Fruit fly (Drosophila melanogaster) whole organism, wandering third instar larva: ENCODE results near the gene emc.
A peak's percentile ranks its signal among the peaks of the same experiment; 100 is the strongest.

Source experiments
- Abd-B ChIP-seq: fragments of >200 bp; optimal IDR thresholded peaks from 2 replicates; lab custom pipeline; 2017; ENCODE audit warnings: missing biosample characterization, missing genetic modification characterization
- CG32264 ChIP-seq: fragments of 200-800 bp; sonication (Bioruptor generic); optimal IDR thresholded peaks from 2 replicates; lab custom pipeline; 2016; ENCODE audit warnings: missing biosample characterization, missing genetic modification characterization
- CG9705 ChIP-seq: fragments of 200-800 bp; sonication (Bioruptor generic); optimal IDR thresholded peaks from 2 replicates; lab custom pipeline; 2018; ENCODE audit warnings: missing biosample characterization, mild to moderate bottlenecking, missing genetic modification characterization
- CrebA ChIP-seq: fragments of 200-800 bp; sonication (Bioruptor generic); optimal IDR thresholded peaks from 2 replicates; lab custom pipeline; 2016; ENCODE audit warnings: missing biosample characterization, mild to moderate bottlenecking, missing genetic modification characterization, borderline replicate concordance
- Dfd ChIP-seq: fragments of >200 bp; optimal IDR thresholded peaks from 2 replicates; lab custom pipeline; 2017; ENCODE audit warnings: missing biosample characterization, missing genetic modification characterization
- Dif ChIP-seq: fragments of 200-275, 200-300 bp; sonication (Bioruptor generic); optimal IDR thresholded peaks from 2 replicates; lab custom pipeline; 2018; ENCODE audit warnings: missing biosample characterization, missing genetic modification characterization; ENCODE audit not compliant: partially characterized antibody
- GATAd ChIP-seq: sonication (Bioruptor generic); optimal IDR thresholded peaks from 2 replicates; lab custom pipeline; 2016; ENCODE audit warnings: missing biosample characterization, missing genetic modification characterization
- HLH106 ChIP-seq: fragments of 200-800 bp; optimal IDR thresholded peaks from 3 replicates; lab custom pipeline; 2019; ENCODE audit warnings: missing biosample characterization, mild to moderate bottlenecking, missing genetic modification characterization, moderate library complexity
- Hnf4 ChIP-seq: fragments of 200-800 bp; sonication (Bioruptor generic); optimal IDR thresholded peaks from 2 replicates; lab custom pipeline; 2016; ENCODE audit warnings: missing biosample characterization, mild to moderate bottlenecking, missing genetic modification characterization
- Hr78 ChIP-seq: fragments of >200 bp; optimal IDR thresholded peaks from 2 replicates; lab custom pipeline; 2017; ENCODE audit warnings: missing biosample characterization, missing genetic modification characterization
- Hr83 ChIP-seq: fragments of 200-300 bp; sonication (Bioruptor generic); optimal IDR thresholded peaks from 2 replicates; lab custom pipeline; 2016; ENCODE audit warnings: missing biosample characterization, mild to moderate bottlenecking, missing genetic modification characterization, moderate library complexity; ENCODE audit not compliant: poor library complexity, severe bottlenecking
- Jra ChIP-seq: sonication (Bioruptor generic); optimal IDR thresholded peaks from 2 replicates; lab custom pipeline; 2016; ENCODE audit warnings: missing biosample characterization, missing genetic modification characterization
- Mio ChIP-seq: sonication (Bioruptor generic); optimal IDR thresholded peaks from 2 replicates; lab custom pipeline; 2016; ENCODE audit warnings: missing biosample characterization, missing genetic modification characterization
- Myc ChIP-seq: fragments of >200 bp; optimal IDR thresholded peaks from 2 replicates; lab custom pipeline; 2017
- N ChIP-seq: fragments of >200 bp; optimal IDR thresholded peaks from 2 replicates; lab custom pipeline; 2018; ENCODE audit warnings: missing biosample characterization, missing external identifiers, missing genetic modification characterization
- OdsH ChIP-seq: fragments of 200-800 bp; sonication (Bioruptor generic); optimal IDR thresholded peaks from 2 replicates; lab custom pipeline; 2016; ENCODE audit warnings: missing biosample characterization, mild to moderate bottlenecking, missing genetic modification characterization
- Rel ChIP-seq, 2 experiments: fragments of 200-800 bp; sonication (Bioruptor generic) in 1 of 2; optimal IDR thresholded peaks; 2 replicates in 1 of 2; 3 replicates in 1 of 2; lab custom pipeline; 2016 to 2019; ENCODE audit warnings: mild to moderate bottlenecking in 2 of 2, missing biosample characterization in 2 of 2, missing genetic modification characterization in 2 of 2, moderate library complexity in 1 of 2
- Sp1 ChIP-seq: fragments of 200-800 bp; sonication (Bioruptor generic); optimal IDR thresholded peaks from 3 replicates; lab custom pipeline; 2019; ENCODE audit warnings: missing biosample characterization, mild to moderate bottlenecking, missing genetic modification characterization, moderate library complexity
- Vsx2 ChIP-seq: fragments of 200-300, 225-300 bp; sonication (Bioruptor generic); optimal IDR thresholded peaks from 2 replicates; lab custom pipeline; 2018; ENCODE audit warnings: missing biosample characterization, missing genetic modification characterization; ENCODE audit not compliant: partially characterized antibody
- br ChIP-seq: fragments of 200-800 bp; sonication (Bioruptor generic); optimal IDR thresholded peaks from 2 replicates; lab custom pipeline; 2016; ENCODE audit warnings: missing biosample characterization, missing genetic modification characterization
- brk ChIP-seq: fragments of 200-800 bp; sonication (Bioruptor generic); optimal IDR thresholded peaks from 2 replicates; lab custom pipeline; 2016; ENCODE audit warnings: missing biosample characterization, mild to moderate bottlenecking, missing genetic modification characterization
- dl ChIP-seq, 2 experiments: fragments of 175-275, 200-275 bp in 1 of 2; fragments of 200-275 bp in 1 of 2; sonication (Bioruptor generic); optimal IDR thresholded peaks; lab custom pipeline; 2018; ENCODE audit warnings: mild to moderate bottlenecking in 2 of 2, missing biosample characterization in 2 of 2, missing genetic modification characterization in 2 of 2, moderate library complexity in 2 of 2; ENCODE audit not compliant: partially characterized antibody in 2 of 2, insufficient read depth in 1 of 2
- dmrt93B ChIP-seq: fragments of 200-800 bp; sonication (Bioruptor generic); optimal IDR thresholded peaks from 2 replicates; lab custom pipeline; 2018; ENCODE audit warnings: missing biosample characterization, mild to moderate bottlenecking, missing genetic modification characterization
- dsf ChIP-seq: sonication (Bioruptor generic); optimal IDR thresholded peaks from 2 replicates; lab custom pipeline; 2016; ENCODE audit warnings: missing biosample characterization, missing genetic modification characterization, borderline replicate concordance
- ey ChIP-seq: fragments of 200-800 bp; sonication (Bioruptor generic); optimal IDR thresholded peaks from 2 replicates; lab custom pipeline; 2016; ENCODE audit warnings: missing biosample characterization, missing genetic modification characterization
- foxo ChIP-seq, 2 experiments: fragments of 200-800 bp; sonication (Bioruptor generic); optimal IDR thresholded peaks; 2 replicates in 1 of 2; 3 replicates in 1 of 2; lab custom pipeline; 2016 to 2017; ENCODE audit warnings: missing biosample characterization in 2 of 2, missing genetic modification characterization in 2 of 2
- fru ChIP-seq: fragments of 200-800 bp; sonication (Bioruptor generic); optimal IDR thresholded peaks from 3 replicates; lab custom pipeline; 2016; ENCODE audit warnings: missing biosample characterization, mild to moderate bottlenecking, missing genetic modification characterization
- h ChIP-seq: fragments of 200-800 bp; sonication (Bioruptor generic); optimal IDR thresholded peaks from 3 replicates; lab custom pipeline; 2016; ENCODE audit warnings: missing biosample characterization, mild to moderate bottlenecking, missing genetic modification characterization
- jim ChIP-seq: fragments of 175-275, 200-325 bp; sonication (Bioruptor generic); optimal IDR thresholded peaks from 2 replicates; lab custom pipeline; 2016; ENCODE audit warnings: missing biosample characterization, mild to moderate bottlenecking, missing genetic modification characterization
- lola ChIP-seq: fragments of >200 bp; optimal IDR thresholded peaks from 2 replicates; lab custom pipeline; 2017; ENCODE audit warnings: missing biosample characterization, missing genetic modification characterization
- pan ChIP-seq: fragments of >200 bp; optimal IDR thresholded peaks from 2 replicates; lab custom pipeline; 2017
- psq ChIP-seq: fragments of 200-800 bp; sonication (Bioruptor generic); optimal IDR thresholded peaks from 3 replicates; lab custom pipeline; 2017; ENCODE audit warnings: missing biosample characterization, mild to moderate bottlenecking, missing genetic modification characterization, moderate library complexity
- rgr ChIP-seq: fragments of 200-800 bp; sonication (Bioruptor generic); optimal IDR thresholded peaks from 3 replicates; lab custom pipeline; 2016; ENCODE audit warnings: missing biosample characterization, mild to moderate bottlenecking, missing genetic modification characterization
- sage ChIP-seq: fragments of 200-800 bp; sonication (Bioruptor generic); optimal IDR thresholded peaks from 2 replicates; lab custom pipeline; 2016; ENCODE audit warnings: missing biosample characterization, mild to moderate bottlenecking, missing genetic modification characterization
- sv ChIP-seq: fragments of 200-800 bp; sonication (Bioruptor generic); optimal IDR thresholded peaks from 3 replicates; lab custom pipeline; 2016; ENCODE audit warnings: missing biosample characterization, missing genetic modification characterization
- tai ChIP-seq: sonication (Bioruptor generic); optimal IDR thresholded peaks from 2 replicates; lab custom pipeline; 2016; ENCODE audit warnings: missing biosample characterization, missing genetic modification characterization
- usp ChIP-seq: fragments of >200 bp; optimal IDR thresholded peaks from 2 replicates; lab custom pipeline; 2017; ENCODE audit warnings: missing biosample characterization, missing genetic modification characterization
- woc ChIP-seq: sonication (Bioruptor generic); optimal IDR thresholded peaks from 2 replicates; lab custom pipeline; 2016; ENCODE audit warnings: missing biosample characterization, mild to moderate bottlenecking, missing genetic modification characterization

emc gene

dm6 chr3L:781702-782314, 32.6 kb downstream of the emc start:
- TF ChIP-seq N (GFP tag; lab: Kevin White, UChicago) (no peak), tai (GFP tag; lab: Kevin White, UChicago) (no peak)

- no peak for TF ChIP-seq ey
- TF ChIP-seq psq (GFP tag; lab: Kevin White, UChicago), result no peak
Measured at dm6 chr3L:782521-782920, 33.3 kb downstream of the emc start.

- no peak for TF ChIP-seq dmrt93B (GFP tag; lab: Kevin White, UChicago)
- TF ChIP-seq pan (lab: Kevin White, UChicago), result no peak
- TF ChIP-seq Abd-B (GFP tag; lab: Kevin White, UChicago), result no peak
- TF ChIP-seq dl (GFP tag; optimal IDR thresholded peaks at IDR 0.05; lab: Kevin White, UChicago; ENCODE audit: insufficient read depth in 1 of 2, partially characterized antibody in 2 of 2), result no peak
- TF ChIP-seq sv (GFP tag; lab: Kevin White, UChicago), result no peak
Measured at dm6 chr3L:782937-783336, 33.7 kb downstream of the emc start.

- TF ChIP-seq Hnf4 (GFP tag; lab: Kevin White, UChicago) (peak; percentile 94), Dfd (GFP tag; lab: Kevin White, UChicago) (no peak), Rel (GFP tag; optimal IDR thresholded peaks at IDR 0.05; lab: Kevin White, UChicago) (no peak), Rel (tag; optimal IDR thresholded peaks at IDR 0.05; lab: Kevin White, UChicago) (peak; percentile 85), Sp1 (peak; percentile 84), dmrt93B (GFP tag; lab: Kevin White, UChicago) (peak; percentile 83), Abd-B (GFP tag; lab: Kevin White, UChicago) (no peak), pan (lab: Kevin White, UChicago) (no peak), Vsx2 (GFP tag; lab: Kevin White, UChicago) (peak; percentile 15), Hr78 (GFP tag; lab: Kevin White, UChicago) (no peak), usp (GFP tag; lab: Kevin White, UChicago) (no peak), ey (peak; percentile 98), sage (GFP tag; lab: Kevin White, UChicago) (peak; percentile 63), Jra (GFP tag; lab: Kevin White, UChicago) (peak; percentile 81), dsf (GFP tag; lab: Kevin White, UChicago) (peak; percentile 49), lola (GFP tag; lab: Kevin White, UChicago) (no peak), foxo (GFP tag; optimal IDR thresholded peaks at IDR 0.05; lab: Kevin White, UChicago) (peak; percentile 76 to 96), Dif (GFP tag; lab: Kevin White, UChicago) (peak; percentile 7), Myc (no peak), jim (GFP tag; lab: Kevin White, UChicago) (no peak), woc (GFP tag; lab: Kevin White, UChicago) (peak; percentile 75), h (GFP tag; lab: Kevin White, UChicago) (peak; percentile 95), sv (GFP tag; lab: Kevin White, UChicago) (peak; percentile 32), psq (GFP tag; lab: Kevin White, UChicago) (peak; percentile 88), CG32264 (peak; percentile 90), GATAd (GFP tag; lab: Kevin White, UChicago) (peak; percentile 31), N (GFP tag; lab: Kevin White, UChicago) (no peak), CrebA (peak; percentile 3), OdsH (GFP tag; lab: Kevin White, UChicago) (peak; percentile 96), CG9705 (GFP tag; lab: Kevin White, UChicago) (no peak), Mio (GFP tag; lab: Kevin White, UChicago) (peak; percentile 84), br (GFP tag; lab: Kevin White, UChicago) (peak; percentile 95), dl (GFP tag; optimal IDR thresholded peaks at IDR 0.05; lab: Kevin White, UChicago; ENCODE audit: insufficient read depth in 1 of 2, partially characterized antibody in 2 of 2) (peak in 1 of 2 experiments; percentile 12), HLH106 (tag; lab: Kevin White, UChicago) (peak; percentile 87), tai (GFP tag; lab: Kevin White, UChicago) (peak; percentile 85), brk (GFP tag; lab: Kevin White, UChicago) (peak; percentile 82), Hr83 (peak; percentile 18), rgr (GFP tag; lab: Kevin White, UChicago) (peak; percentile 96), fru (peak; percentile 92)
Measured at dm6 chr3L:784111-784960, 35.1 kb downstream of the emc start.
